Worm (Caenorhabditis elegans) whole organism, young adult: ENCODE data around the gene cest-26.

Experiments used
- Y53G8AR.9 ChIP-seq: fragments of 200-800 bp; sonication (Bioruptor generic); conservative IDR thresholded peaks from 2 replicates; pipeline ENCODE4 v1.3.6; 2022; ENCODE audit warnings: missing genetic modification reagents, missing genetic modification characterization, missing compliant biosample characterization
- ama-1 ChIP-seq, 3 experiments: fragments of 150-350 bp in 1 of 3; sonication (generic microtip) in 2 of 3; optimal IDR thresholded peaks; 2 replicates each; lab custom pipeline; 2014 to 2018; ENCODE audit warnings: missing biosample characterization in 2 of 3, missing genetic modification characterization in 2 of 3, missing genetic modification reagents in 2 of 3
- cebp-2 ChIP-seq: fragments of 200-800 bp; sonication (Bioruptor generic); IDR thresholded peaks from 2 replicates; pipeline ENCODE4 v1.3.6; 2022; ENCODE audit warnings: missing genetic modification characterization, missing compliant biosample characterization
- ceh-91 ChIP-seq: fragments of 200-800 bp; sonication (Bioruptor generic); IDR thresholded peaks from 2 replicates; pipeline ENCODE4 v1.3.6; 2022; ENCODE audit warnings: missing genetic modification reagents, missing genetic modification characterization, missing compliant biosample characterization
- ekl-4 ChIP-seq: fragments of 200-800 bp; sonication (Bioruptor generic); IDR thresholded peaks from 2 replicates; pipeline ENCODE4 v1.3.6; 2022; ENCODE audit warnings: missing genetic modification reagents, missing genetic modification characterization, missing compliant biosample characterization

DNA sequence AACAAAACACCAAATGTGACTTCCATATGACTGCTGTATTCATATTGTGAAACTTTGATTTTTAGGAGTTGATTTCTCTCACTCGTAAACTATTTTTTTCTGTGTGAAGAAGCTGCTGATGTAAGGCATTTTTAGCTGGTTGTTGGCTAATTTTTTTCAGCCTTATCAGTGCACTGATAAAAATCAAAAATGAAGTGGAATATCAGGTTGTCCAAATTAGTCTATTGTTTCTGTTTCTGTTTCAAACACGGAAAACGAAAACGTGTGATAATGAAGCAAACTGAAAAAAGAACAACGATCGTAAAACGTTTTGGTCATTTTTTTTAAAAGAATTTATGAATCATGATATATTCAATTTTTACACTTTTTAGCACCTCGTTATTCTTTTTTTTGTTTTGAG is 43.3 kb upstream of the cest-26 start:
- no peak for TF ChIP-seq ekl-4 (GFP tag; lab: Robert Waterston, UW)
- TF ChIP-seq ama-1 (optimal IDR thresholded peaks at IDR 0.05; lab: Kevin White, UChicago), result no peak
- TF ChIP-seq ama-1 (GFP tag; optimal IDR thresholded peaks at IDR 0.05; lab: Kevin White, UChicago), result no peak
- no peak for TF ChIP-seq cebp-2 (GFP tag; lab: Robert Waterston, UW)
- no peak for TF ChIP-seq ceh-91 (GFP tag; lab: Robert Waterston, UW)
- no peak for TF ChIP-seq Y53G8AR.9 (GFP tag; lab: Robert Waterston, UW)
